Fruit fly (Drosophila melanogaster) whole organism, wandering third instar larva: Measurements from ENCODE around the gene Sfp24Bd.

ENCODE experiments used
- Hr78 ChIP-seq: fragments of >200 bp; optimal IDR thresholded peaks from 2 replicates; lab custom pipeline; 2017; ENCODE audit warnings: missing biosample characterization, missing genetic modification characterization
- dmrt93B ChIP-seq: fragments of 200-800 bp; sonication (Bioruptor generic); optimal IDR thresholded peaks from 2 replicates; lab custom pipeline; 2018; ENCODE audit warnings: missing biosample characterization, mild to moderate bottlenecking, missing genetic modification characterization

DNA sequence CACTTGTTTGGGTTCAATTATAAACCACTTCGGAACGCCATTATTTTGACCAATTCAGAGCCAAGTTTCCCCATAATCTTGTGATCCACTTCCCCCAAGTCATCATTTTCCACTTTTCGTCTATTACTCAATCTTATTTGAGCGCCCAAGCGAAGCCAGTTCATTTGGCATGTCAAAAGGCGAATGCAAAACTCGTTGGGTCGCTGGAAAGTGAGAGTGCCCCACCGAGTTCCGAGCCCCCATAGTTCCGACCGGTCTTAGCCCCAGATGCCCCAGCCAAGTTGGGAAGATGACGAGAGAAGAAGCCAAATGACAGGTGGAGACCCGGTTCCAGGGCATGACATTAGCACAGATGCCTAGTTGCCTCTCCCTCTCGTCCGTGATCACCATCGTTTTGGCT is 38.2 kb downstream of the Sfp24Bd start:
- no peak for TF ChIP-seq Hr78 (GFP tag; lab: Kevin White, UChicago)
- no peak for TF ChIP-seq dmrt93B (GFP tag; lab: Kevin White, UChicago)
